Worm (Caenorhabditis elegans): Measurements from ENCODE around the gene srh-45.

DNA sequence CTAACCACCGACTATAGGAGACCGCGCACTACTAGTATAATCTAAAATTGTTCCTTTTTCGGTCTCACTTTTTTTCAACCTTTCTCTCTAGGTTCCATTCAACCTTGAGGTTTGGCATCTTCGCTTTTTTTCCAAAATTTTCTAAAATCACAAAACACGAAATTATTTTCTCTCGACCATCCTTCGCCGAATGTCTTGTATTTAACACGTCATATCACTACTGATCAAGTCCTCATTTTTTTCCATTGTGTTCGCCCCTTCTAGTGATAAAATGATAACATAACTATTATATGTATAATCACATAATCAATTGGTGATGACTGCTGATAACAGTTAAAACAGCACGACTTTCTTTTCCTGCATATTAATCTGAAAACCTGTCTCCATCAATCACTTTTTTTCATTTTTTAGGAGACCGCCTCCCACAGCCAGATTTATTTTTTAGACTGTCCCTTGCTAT, 6.3 kb upstream of the srh-45 start, which contains the start of gene T03F7.7:
- TF ChIP-seq W03F9.2 (tag; optimal IDR thresholded peaks at IDR 0.05) = no peak
- no peak for TF ChIP-seq him-1 (tag; optimal IDR thresholded peaks at IDR 0.05)
